Fruit fly (Drosophila melanogaster) whole organism, embryonic: Measurements from ENCODE around the gene Notum.
A peak's percentile ranks its signal among the peaks of the same experiment; 100 is the strongest.

Experiments
- Atf6 ChIP-seq: fragments of 200-800 bp; sonication (Bioruptor generic); IDR thresholded peaks from 2 replicates; pipeline ENCODE4 v1.3.6; 2022; ENCODE audit warnings: missing biosample characterization, missing genetic modification characterization
- B-H2 ChIP-seq: fragments of 200-800 bp; sonication (Bioruptor generic); optimal IDR thresholded peaks from 2 replicates; lab custom pipeline; 2018; ENCODE audit warnings: missing biosample characterization, mild to moderate bottlenecking, missing genetic modification characterization
- BEAF-32 ChIP-seq: fragments of 200-800 bp; sonication (Bioruptor generic); optimal IDR thresholded peaks from 3 replicates; lab custom pipeline; 2017; ENCODE audit warnings: missing biosample characterization, missing genetic modification characterization, mild to moderate bottlenecking, moderate library complexity, missing genetic modification reagents
- Blimp-1 ChIP-seq: fragments of 200-800 bp; sonication (Bioruptor generic); optimal IDR thresholded peaks from 3 replicates; lab custom pipeline; 2018; ENCODE audit warnings: missing biosample characterization, missing genetic modification characterization, mild to moderate bottlenecking, moderate library complexity, missing genetic modification reagents
- CG11398 ChIP-seq: fragments of 200-800 bp; sonication (Bioruptor generic); optimal IDR thresholded peaks from 2 replicates; lab custom pipeline; 2016; ENCODE audit warnings: missing biosample characterization, missing genetic modification characterization
- CG11504 ChIP-seq: fragments of 200-800 bp; sonication (Bioruptor generic); optimal IDR thresholded peaks from 3 replicates; lab custom pipeline; 2019; ENCODE audit warnings: missing biosample characterization, mild to moderate bottlenecking, missing genetic modification characterization, moderate library complexity
- CG12299 ChIP-seq: fragments of 200-800 bp; sonication (Bioruptor generic); optimal IDR thresholded peaks from 2 replicates; lab custom pipeline; 2018; ENCODE audit warnings: missing biosample characterization, mild to moderate bottlenecking, missing genetic modification characterization
- CG12391 ChIP-seq: fragments of 200-800 bp; sonication (Bioruptor generic); optimal IDR thresholded peaks from 3 replicates; lab custom pipeline; 2018; ENCODE audit warnings: missing biosample characterization, mild to moderate bottlenecking, missing genetic modification characterization, moderate library complexity
- CG13287 ChIP-seq: fragments of 200-800 bp; sonication (Bioruptor generic); IDR thresholded peaks from 2 replicates; pipeline ENCODE4 v1.3.6; 2022; ENCODE audit warnings: missing biosample characterization, missing genetic modification characterization; ENCODE audit not compliant: partially characterized antibody
- CG18599 ChIP-seq: fragments of 200-800 bp; sonication (Bioruptor generic); optimal IDR thresholded peaks from 3 replicates; lab custom pipeline; 2017; ENCODE audit warnings: missing biosample characterization, missing genetic modification characterization, mild to moderate bottlenecking, moderate library complexity, missing genetic modification reagents
- CG2678 ChIP-seq: fragments of 200-800 bp; sonication (Bioruptor generic); optimal IDR thresholded peaks from 3 replicates; lab custom pipeline; 2019; ENCODE audit warnings: missing biosample characterization, mild to moderate bottlenecking, missing genetic modification characterization, moderate library complexity
- CG30020 ChIP-seq: fragments of 200-800 bp; optimal IDR thresholded peaks from 2 replicates; lab custom pipeline; 2019; ENCODE audit warnings: missing biosample characterization, mild to moderate bottlenecking, missing genetic modification characterization, moderate library complexity
- CG31224 ChIP-seq: fragments of 200-800 bp; sonication (Bioruptor generic); IDR thresholded peaks from 2 replicates; pipeline ENCODE4 v1.3.6; 2022; ENCODE audit warnings: missing biosample characterization, missing genetic modification characterization
- CG32772 ChIP-seq: fragments of 200-800 bp; sonication (Bioruptor generic); IDR thresholded peaks from 2 replicates; pipeline ENCODE4 v1.3.6; 2022; ENCODE audit warnings: missing biosample characterization, missing genetic modification characterization
- CG4328 ChIP-seq: fragments of 200-800 bp; sonication (Bioruptor generic); optimal IDR thresholded peaks from 3 replicates; lab custom pipeline; 2017; ENCODE audit warnings: missing biosample characterization, missing genetic modification reagents, missing genetic modification characterization
- CG4730 ChIP-seq: fragments of 200-800 bp; sonication (Bioruptor generic); IDR thresholded peaks from 2 replicates; pipeline ENCODE4 v1.3.6; 2022; ENCODE audit warnings: missing biosample characterization, missing genetic modification characterization
- CG5245 ChIP-seq: fragments of 200-800 bp; sonication (Bioruptor generic); optimal IDR thresholded peaks from 3 replicates; lab custom pipeline; 2016; ENCODE audit warnings: missing biosample characterization, missing genetic modification characterization
- CG8359 ChIP-seq: fragments of 200-800 bp; sonication (Bioruptor generic); optimal IDR thresholded peaks from 2 replicates; lab custom pipeline; 2017; ENCODE audit warnings: missing biosample characterization, mild to moderate bottlenecking, missing genetic modification characterization, borderline replicate concordance
- CG8924 ChIP-seq: fragments of 200-800 bp; optimal IDR thresholded peaks from 3 replicates; lab custom pipeline; 2019; ENCODE audit warnings: missing biosample characterization, mild to moderate bottlenecking, missing genetic modification characterization, moderate library complexity
- D19A ChIP-seq: fragments of 200-800 bp; optimal IDR thresholded peaks from 3 replicates; lab custom pipeline; 2019; ENCODE audit warnings: missing biosample characterization, mild to moderate bottlenecking, missing genetic modification characterization, moderate library complexity
- Deaf1 ChIP-seq: fragments of 200-800 bp; optimal IDR thresholded peaks from 3 replicates; lab custom pipeline; 2019; ENCODE audit warnings: missing biosample characterization, mild to moderate bottlenecking, missing genetic modification characterization, moderate library complexity
- Dfd ChIP-seq, 2 experiments: fragments of >200 bp; optimal IDR thresholded peaks; 2 replicates each; lab custom pipeline; 2017; ENCODE audit warnings: missing biosample characterization in 2 of 2, missing genetic modification characterization in 2 of 2
- E2f2 ChIP-seq: fragments of 200-800 bp; sonication (Bioruptor generic); IDR thresholded peaks from 2 replicates; pipeline ENCODE4 v1.3.6; 2022; ENCODE audit warnings: missing biosample characterization, missing genetic modification characterization
- GATAe ChIP-seq: fragments of 200-800 bp; sonication (Bioruptor generic); conservative IDR thresholded peaks from 2 replicates; pipeline ENCODE4 v1.3.6; 2022; ENCODE audit warnings: missing biosample characterization, missing genetic modification characterization
- Hmr ChIP-seq: fragments of 200-800 bp; sonication (Bioruptor generic); optimal IDR thresholded peaks from 3 replicates; lab custom pipeline; 2017; ENCODE audit warnings: mild to moderate bottlenecking, missing biosample characterization, missing genetic modification reagents, missing genetic modification characterization
- Hr39 ChIP-seq: fragments of >200 bp; optimal IDR thresholded peaks from 2 replicates; lab custom pipeline; 2017
- MBD-R2 ChIP-seq: fragments of 200-800 bp; sonication (Bioruptor generic); IDR thresholded peaks from 2 replicates; pipeline ENCODE4 v1.3.6; 2022; ENCODE audit warnings: missing biosample characterization, missing genetic modification characterization
- Sin3A ChIP-seq: fragments of >200 bp; optimal IDR thresholded peaks from 2 replicates; lab custom pipeline; 2018
- Stat92E ChIP-seq, 3 experiments: fragments of >200 bp in 2 of 3; fragments of 200-800 bp in 1 of 3; sonication (Bioruptor generic) in 1 of 3; optimal IDR thresholded peaks; 2 replicates each; lab custom pipeline; 2017 to 2019; ENCODE audit warnings: missing biosample characterization in 3 of 3, missing genetic modification characterization in 3 of 3, mild to moderate bottlenecking in 1 of 3, moderate library complexity in 1 of 3
- ato ChIP-seq: fragments of 200-800 bp; sonication (Bioruptor generic); IDR thresholded peaks from 2 replicates; pipeline ENCODE4 v1.3.6; 2022; ENCODE audit warnings: missing biosample characterization, missing genetic modification characterization; ENCODE audit not compliant: partially characterized antibody
- bab2 ChIP-seq: fragments of 200-800 bp; sonication (Bioruptor generic); optimal IDR thresholded peaks from 2 replicates; lab custom pipeline; 2016; ENCODE audit warnings: missing biosample characterization, missing genetic modification characterization
- cas ChIP-seq: fragments of 200-800 bp; sonication (Bioruptor generic); IDR thresholded peaks from 2 replicates; pipeline ENCODE4 v1.3.6; 2022; ENCODE audit warnings: missing biosample characterization, missing genetic modification characterization
- crp ChIP-seq, 2 experiments: fragments of 200-800 bp; sonication (Bioruptor generic); optimal IDR thresholded peaks; 2 replicates in 1 of 2; 3 replicates in 1 of 2; lab custom pipeline; 2017; ENCODE audit warnings: missing biosample characterization in 2 of 2, missing genetic modification characterization in 2 of 2, mild to moderate bottlenecking in 1 of 2, moderate library complexity in 1 of 2
- da ChIP-seq: fragments of 200-800 bp; sonication (Bioruptor generic); optimal IDR thresholded peaks from 2 replicates; lab custom pipeline; 2016; ENCODE audit warnings: missing biosample characterization, missing genetic modification characterization
- dimm ChIP-seq: fragments of 200-800 bp; sonication (Bioruptor generic); IDR thresholded peaks from 2 replicates; pipeline ENCODE4 v1.3.6; 2022; ENCODE audit warnings: missing biosample characterization, missing genetic modification characterization
- gcm ChIP-seq: fragments of 200-800 bp; sonication (Bioruptor generic); optimal IDR thresholded peaks from 2 replicates; lab custom pipeline; 2019; ENCODE audit warnings: missing biosample characterization, mild to moderate bottlenecking, missing genetic modification characterization, moderate library complexity
- grn ChIP-seq: fragments of 200-800 bp; sonication (Bioruptor generic); optimal IDR thresholded peaks from 3 replicates; lab custom pipeline; 2017; ENCODE audit warnings: missing biosample characterization, missing genetic modification characterization
- h ChIP-seq: fragments of >200 bp; optimal IDR thresholded peaks from 2 replicates; lab custom pipeline; 2017
- hth ChIP-seq: fragments of >200 bp; optimal IDR thresholded peaks from 2 replicates; lab custom pipeline; 2017; ENCODE audit warnings: inconsistent platforms
- lilli ChIP-seq: fragments of 200-800 bp; sonication (Bioruptor generic); optimal IDR thresholded peaks from 3 replicates; lab custom pipeline; 2016; ENCODE audit warnings: missing biosample characterization, missing genetic modification characterization
- oc ChIP-seq: fragments of 200-800 bp; sonication (Bioruptor generic); optimal IDR thresholded peaks from 2 replicates; lab custom pipeline; 2018; ENCODE audit warnings: missing biosample characterization, mild to moderate bottlenecking, missing genetic modification characterization, moderate library complexity
- pho ChIP-seq: fragments of 200-800 bp; sonication (Bioruptor generic); optimal IDR thresholded peaks from 2 replicates; lab custom pipeline; 2016; ENCODE audit warnings: missing biosample characterization, missing genetic modification characterization
- prd ChIP-seq, 3 experiments: fragments of >200 bp in 2 of 3; fragments of 200-800 bp in 1 of 3; sonication (Bioruptor generic) in 1 of 3; optimal IDR thresholded peaks in 2 of 3; IDR thresholded peaks in 1 of 3; 2 replicates in 2 of 3; 3 replicates in 1 of 3; pipeline versions ENCODE4 v1.3.6 to Lab custom; 2017 to 2022; ENCODE audit warnings: missing biosample characterization in 1 of 3, missing genetic modification characterization in 1 of 3
- ro ChIP-seq: fragments of 200-800 bp; sonication (Bioruptor generic); IDR thresholded peaks from 2 replicates; pipeline ENCODE4 v1.3.6; 2022; ENCODE audit warnings: missing biosample characterization, missing genetic modification characterization
- sr ChIP-seq: fragments of 200-800 bp; sonication (Bioruptor generic); IDR thresholded peaks from 3 replicates; pipeline ENCODE4 v1.3.6; 2022; ENCODE audit warnings: missing biosample characterization, missing genetic modification characterization
- sug ChIP-seq: fragments of 200-800 bp; optimal IDR thresholded peaks from 2 replicates; lab custom pipeline; 2019; ENCODE audit warnings: missing biosample characterization, mild to moderate bottlenecking, missing genetic modification characterization, moderate library complexity
- vvl ChIP-seq: fragments of 200-800 bp; sonication (Bioruptor generic); IDR thresholded peaks from 2 replicates; pipeline ENCODE4 v1.3.6; 2022; ENCODE audit warnings: missing biosample characterization, missing genetic modification characterization
- wor ChIP-seq: fragments of 200-800 bp; sonication (Bioruptor generic); IDR thresholded peaks from 2 replicates; pipeline ENCODE4 v1.3.6; 2022; ENCODE audit warnings: missing biosample characterization, missing genetic modification characterization

The Notum gene

DNA sequence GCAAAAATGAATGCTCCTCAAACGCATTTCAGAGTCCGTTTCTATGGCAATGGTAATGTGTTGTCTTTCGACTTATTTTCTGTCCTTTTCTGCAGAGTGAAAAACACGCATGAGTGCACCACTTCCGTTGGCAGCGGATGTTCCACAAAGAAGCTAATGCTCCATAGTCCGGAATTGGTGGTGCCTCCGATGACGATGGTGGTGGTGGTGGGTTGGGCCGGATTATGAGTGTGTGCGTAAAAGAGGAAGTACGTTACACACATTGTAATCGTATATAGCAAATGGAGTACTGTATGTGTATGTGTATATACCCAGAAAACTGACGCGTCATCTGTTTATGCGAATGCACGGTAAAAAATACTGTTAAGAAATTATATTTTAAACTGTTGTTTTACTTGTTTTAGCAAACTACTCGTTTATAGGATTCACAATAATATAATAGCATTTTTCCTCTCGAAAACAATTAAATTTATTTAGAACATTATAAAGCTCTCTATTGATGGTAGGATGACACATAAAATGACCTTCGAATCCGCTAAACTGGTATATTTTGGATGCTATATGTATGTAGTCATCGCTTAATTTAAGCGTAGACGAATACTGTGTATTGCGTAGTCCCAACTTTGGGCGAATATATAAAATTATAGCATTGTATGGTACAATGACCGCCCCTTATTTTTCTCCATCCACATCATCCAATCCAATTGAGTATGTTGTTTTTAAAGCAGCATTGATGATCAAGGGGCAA is 22.0 kb downstream of the Notum start (continued):
- TF ChIP-seq E2f2 (GFP tag; lab: Robert Waterston, UW) (no peak), CG11504 (tag; lab: Kevin White, UChicago) (peak; percentile 57), CG12299 (no peak), prd (optimal IDR thresholded peaks at IDR 0.05; lab: Kevin White, UChicago) (no peak), prd (GFP tag; IDR thresholded peaks at IDR 0.05; lab: Robert Waterston, UW) (peak; percentile 48), Sin3A (lab: Kevin White, UChicago) (no peak), CG8924 (tag; lab: Kevin White, UChicago) (peak; percentile 28), gcm (GFP tag; lab: Kevin White, UChicago) (peak; percentile 53), sug (tag; lab: Kevin White, UChicago) (no peak), ro (GFP tag; lab: Robert Waterston, UW) (no peak), CG2678 (no peak), pho (GFP tag; lab: Kevin White, UChicago) (no peak), crp (GFP tag; optimal IDR thresholded peaks at IDR 0.05; lab: Kevin White, UChicago) (no peak), oc (tag; lab: Kevin White, UChicago) (no peak), CG30020 (tag; lab: Kevin White, UChicago) (no peak), cas (GFP tag; lab: Robert Waterston, UW) (no peak), lilli (GFP tag; lab: Kevin White, UChicago) (no peak), Atf6 (peak; percentile 60), CG32772 (GFP tag; lab: Robert Waterston, UW) (peak; percentile 11; the same call in 1 of the 2 replicates), B-H2 (GFP tag; lab: Kevin White, UChicago) (no peak), CG31224 (GFP tag; lab: Robert Waterston, UW) (peak; percentile 31; the same call in 1 of the 2 replicates), Hmr (GFP tag; lab: Kevin White, UChicago) (peak; percentile 59), Hr39 (lab: Kevin White, UChicago) (no peak), dimm (no peak), Dfd (GFP tag; optimal IDR thresholded peaks at IDR 0.05; lab: Kevin White, UChicago) (no peak), MBD-R2 (GFP tag; lab: Robert Waterston, UW) (peak; percentile 8; the same call in 1 of the 2 replicates), grn (GFP tag; lab: Kevin White, UChicago) (peak; percentile 2)

DNA sequence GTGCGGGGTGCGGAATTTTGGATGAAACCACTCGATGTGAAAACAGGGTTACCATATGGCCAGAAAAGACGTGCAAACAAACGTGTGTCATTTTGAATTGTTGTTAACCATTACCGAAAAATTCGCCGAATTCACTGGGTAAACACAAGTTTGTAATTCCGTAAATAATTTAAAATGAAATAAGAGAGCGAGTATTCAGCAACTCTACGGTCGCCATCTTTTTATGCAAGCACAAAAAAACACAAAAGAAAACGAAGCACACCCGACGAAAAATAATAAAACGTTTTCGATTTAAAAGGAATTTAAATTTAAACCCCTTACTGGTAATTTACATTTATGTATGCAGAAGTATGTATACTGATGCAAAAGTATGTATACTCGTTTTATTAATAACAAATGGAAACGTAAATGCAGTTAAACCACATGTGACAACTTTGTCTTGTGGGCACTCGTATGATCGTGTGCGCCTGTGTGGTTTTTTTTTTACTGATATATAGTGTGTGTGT is 22.6 kb downstream of the Notum start:
- TF ChIP-seq Deaf1 (tag; lab: Kevin White, UChicago): no peak
- no peak for TF ChIP-seq Dfd (GFP tag; optimal IDR thresholded peaks at IDR 0.05; lab: Kevin White, UChicago)
- peak; percentile 75 for TF ChIP-seq CG4328 (GFP tag; lab: Kevin White, UChicago)
- peak in 1 of 2 experiments; percentile 44 for TF ChIP-seq crp (GFP tag; optimal IDR thresholded peaks at IDR 0.05; lab: Kevin White, UChicago)
- TF ChIP-seq vvl (GFP tag; lab: Robert Waterston, UW): peak; percentile 98
- no peak for TF ChIP-seq Stat92E (GFP tag; optimal IDR thresholded peaks at IDR 0.05; lab: Kevin White, UChicago)
- TF ChIP-seq CG8359 (GFP tag; lab: Kevin White, UChicago): peak; percentile 53
- TF ChIP-seq BEAF-32 (GFP tag; lab: Kevin White, UChicago): no peak
- TF ChIP-seq CG18599 (GFP tag; lab: Kevin White, UChicago): peak; percentile 96
- peak; percentile 94 for TF ChIP-seq oc (tag; lab: Kevin White, UChicago)
- peak; percentile 84 for TF ChIP-seq bab2 (GFP tag; lab: Kevin White, UChicago)
- peak; percentile 63; the same call in 1 of the 2 replicates for TF ChIP-seq GATAe
- TF ChIP-seq CG4730: peak; percentile 87
- TF ChIP-seq CG5245 (GFP tag; lab: Kevin White, UChicago): peak; percentile 63
- TF ChIP-seq sr: peak; percentile 47; the same call in 1 of the 3 replicates
- TF ChIP-seq ato (GFP tag; lab: Robert Waterston, UW): no peak
- TF ChIP-seq CG11398: peak; percentile 77
- peak; percentile 84 for TF ChIP-seq wor
- peak; percentile 86 for TF ChIP-seq D19A (tag; lab: Kevin White, UChicago)
- 0 out of 2 replicates have a peak, but pooled peaks have one; percentile 60 for TF ChIP-seq ro (GFP tag; lab: Robert Waterston, UW)
- peak; percentile 93 for TF ChIP-seq Blimp-1 (GFP tag; lab: Kevin White, UChicago)
- peak; percentile 34 for TF ChIP-seq da (GFP tag; lab: Kevin White, UChicago)
- peak; percentile 97 for TF ChIP-seq CG12391 (tag; lab: Kevin White, UChicago)
- TF ChIP-seq hth (lab: Kevin White, UChicago): no peak
- no peak for TF ChIP-seq CG13287 (GFP tag; lab: Robert Waterston, UW)
- TF ChIP-seq h (lab: Kevin White, UChicago): no peak
